Fruit fly (Drosophila melanogaster): ENCODE results near the gene Dpck.
A peak's percentile ranks its signal among the peaks of the same experiment; 100 is the strongest.

Dpck gene

DNA sequence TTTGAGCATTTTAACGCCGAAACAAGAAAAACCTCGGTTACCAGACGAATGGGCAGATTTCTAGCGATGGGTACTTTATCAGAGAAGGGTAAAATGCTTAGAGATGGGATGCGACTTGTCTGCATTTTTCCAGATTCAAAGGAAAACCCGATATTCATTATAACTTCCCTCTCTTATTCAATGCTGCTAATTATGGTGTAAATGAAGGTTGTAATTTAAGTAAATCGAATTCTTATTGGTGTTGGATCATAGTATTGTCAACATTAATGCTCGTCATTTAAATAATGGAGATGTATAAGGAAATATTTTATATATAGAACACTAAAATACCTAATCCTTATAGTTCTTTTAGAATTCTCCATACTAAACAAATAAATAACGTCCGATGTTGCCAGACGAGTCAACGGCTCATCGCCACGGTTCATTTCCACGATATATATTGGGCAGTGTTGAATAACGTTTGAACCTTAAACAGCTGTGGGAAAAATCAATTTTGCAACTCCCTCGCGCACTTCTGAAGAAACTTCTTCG is 42.2 kb downstream of the Dpck start, which contains the start of the genes Alh and CG10098 (continued):
- TF ChIP-seq hkb (optimal IDR thresholded peaks at IDR 0.05) = peak; percentile 4
- TF ChIP-seq hkb (GFP tag; IDR thresholded peaks at IDR 0.05) = no peak; the same call in 1 of the 2 replicates
- TF ChIP-seq CG12942 (GFP tag; optimal IDR thresholded peaks at IDR 0.05) = peak; percentile 89
- TF ChIP-seq CG4617 (GFP tag; optimal IDR thresholded peaks at IDR 0.05; ENCODE audit: borderline replicate concordance) = peak; percentile 94
- TF ChIP-seq chn (GFP tag; optimal IDR thresholded peaks at IDR 0.05) = peak; percentile 87
- no peak for TF ChIP-seq lov (optimal IDR thresholded peaks at IDR 0.05)
- peak; percentile 63; the same call in 1 of the 3 replicates for TF ChIP-seq lov (GFP tag; IDR thresholded peaks at IDR 0.05)
- TF ChIP-seq Atf6 (GFP tag; IDR thresholded peaks at IDR 0.05) = peak; percentile 72
- no peak for TF ChIP-seq sd (tag; optimal IDR thresholded peaks at IDR 0.05)
- peak; percentile 72 for TF ChIP-seq CG14441 (GFP tag; IDR thresholded peaks at IDR 0.05)
- 0 out of 2 replicates have a peak, but pooled peaks have one; percentile 30 for TF ChIP-seq Lim3 (GFP tag; IDR thresholded peaks at IDR 0.05)
- TF ChIP-seq ftz-f1 (GFP tag; optimal IDR thresholded peaks at IDR 0.05) = peak; percentile 44
- TF ChIP-seq CG3995 (GFP tag; optimal IDR thresholded peaks at IDR 0.05) = peak; percentile 59
- peak; percentile 64; the same call in 1 of the 2 replicates for TF ChIP-seq ham (GFP tag; IDR thresholded peaks at IDR 0.05)
- TF ChIP-seq Lpt (GFP tag; optimal IDR thresholded peaks at IDR 0.05) = no peak
- peak; percentile 72 for TF ChIP-seq D19B (GFP tag; optimal IDR thresholded peaks at IDR 0.05)
- TF ChIP-seq nom (GFP tag; optimal IDR thresholded peaks at IDR 0.05) = no peak
- TF ChIP-seq amos (GFP tag; IDR thresholded peaks at IDR 0.05; ENCODE audit: partially characterized antibody) = peak; percentile 75
- TF ChIP-seq Ravus (GFP tag; IDR thresholded peaks at IDR 0.05) = peak; percentile 52
- TF ChIP-seq CG17385 (GFP tag; optimal IDR thresholded peaks at IDR 0.05) = peak; percentile 70
- TF ChIP-seq Dp (GFP tag; optimal IDR thresholded peaks at IDR 0.05) = peak; percentile 17
- TF ChIP-seq CG15696 (tag; optimal IDR thresholded peaks at IDR 0.05) = peak; percentile 87
- TF ChIP-seq H2.0 (GFP tag; IDR thresholded peaks at IDR 0.05) = peak; percentile 69
- TF ChIP-seq chinmo (GFP tag; IDR thresholded peaks at IDR 0.05; ENCODE audit: partially characterized antibody) = 0 out of 4 replicates have a peak, but pooled peaks have one; percentile 15
- peak; percentile 68; the same call in 1 of the 2 replicates for TF ChIP-seq Xrp1 (GFP tag; IDR thresholded peaks at IDR 0.05)
- TF ChIP-seq dm (GFP tag; optimal IDR thresholded peaks at IDR 0.05) = peak; percentile 75
- TF ChIP-seq Sox100B (GFP tag; optimal IDR thresholded peaks at IDR 0.05) = peak; percentile 72
- TF ChIP-seq CG33213 (GFP tag; optimal IDR thresholded peaks at IDR 0.05) = peak; percentile 83
- peak; percentile 82 for TF ChIP-seq CG13624 (GFP tag; optimal IDR thresholded peaks at IDR 0.05)
- no peak for TF ChIP-seq CG12071 (GFP tag; optimal IDR thresholded peaks at IDR 0.05)
- TF ChIP-seq HmgZ (tag; optimal IDR thresholded peaks at IDR 0.05) = peak; percentile 51
- TF ChIP-seq CHES-1-like (GFP tag; optimal IDR thresholded peaks at IDR 0.05) = peak; percentile 53
- TF ChIP-seq CG12769 (tag; optimal IDR thresholded peaks at IDR 0.05) = peak; percentile 78
- TF ChIP-seq jigr1 (GFP tag; IDR thresholded peaks at IDR 0.05) = no peak; the same call in 2 of the 3 replicates
- TF ChIP-seq kay (GFP tag; optimal IDR thresholded peaks at IDR 0.05) = peak; percentile 73
- TF ChIP-seq CG32767 (GFP tag; IDR thresholded peaks at IDR 0.05) = peak; percentile 44; the same call in 1 of the 2 replicates
- TF ChIP-seq Sry-δ (GFP tag; optimal IDR thresholded peaks at IDR 0.05) = peak; percentile 99
- peak; percentile 80 for TF ChIP-seq Dek (tag; optimal IDR thresholded peaks at IDR 0.05)
- TF ChIP-seq unpg (GFP tag; optimal IDR thresholded peaks at IDR 0.05) = peak; percentile 68
- TF ChIP-seq CG15601 (tag; optimal IDR thresholded peaks at IDR 0.05) = peak; percentile 73
- TF ChIP-seq lilli (GFP tag; optimal IDR thresholded peaks at IDR 0.05) = peak; percentile 94
- TF ChIP-seq CG2712 (tag; optimal IDR thresholded peaks at IDR 0.05) = peak; percentile 85
- TF ChIP-seq CG2889 (GFP tag; IDR thresholded peaks at IDR 0.05) = peak; percentile 68; the same call in 1 of the 3 replicates
- no peak for TF ChIP-seq CkIIα-i1 (GFP tag; IDR thresholded peaks at IDR 0.05)
- peak; percentile 66; the same call in 1 of the 3 replicates for TF ChIP-seq zfh1 (GFP tag; IDR thresholded peaks at IDR 0.05)
- peak; percentile 61; the same call in 2 of the 3 replicates for TF ChIP-seq zen2 (GFP tag; IDR thresholded peaks at IDR 0.05; ENCODE audit: partially characterized antibody)
- peak; percentile 67 for TF ChIP-seq CG6791 (GFP tag; IDR thresholded peaks at IDR 0.05; ENCODE audit: partially characterized antibody)
- peak; percentile 50; the same call in 1 of the 2 replicates for TF ChIP-seq hbn (GFP tag; IDR thresholded peaks at IDR 0.05; ENCODE audit: partially characterized antibody)
- TF ChIP-seq CG6272 (GFP tag; IDR thresholded peaks at IDR 0.05) = peak; percentile 77
- TF ChIP-seq z (GFP tag; IDR thresholded peaks at IDR 0.05) = no peak

All from whole organism, embryonic.